Fruit fly (Drosophila melanogaster): ENCODE data around the gene Traf6.

The Traf6 gene

dm6 chrX:8125224-8125649 lies 31.9 kb downstream of the Traf6 start (continued):
- peak; percentile 69 for TF ChIP-seq CG10979 (tag; optimal IDR thresholded peaks at IDR 0.05)
- peak; percentile 62 for TF ChIP-seq CG10209 (GFP tag; optimal IDR thresholded peaks at IDR 0.05)
- TF ChIP-seq gce (GFP tag; IDR thresholded peaks at IDR 0.05) = no peak
- no peak for TF ChIP-seq CG3838 (GFP tag; optimal IDR thresholded peaks at IDR 0.05)
- no peak for TF ChIP-seq CG33213 (GFP tag; optimal IDR thresholded peaks at IDR 0.05)
- no peak for TF ChIP-seq nom (GFP tag; optimal IDR thresholded peaks at IDR 0.05)
- TF ChIP-seq CoRest (tag; optimal IDR thresholded peaks at IDR 0.05) = peak; percentile 61
- TF ChIP-seq jumu (GFP tag; optimal IDR thresholded peaks at IDR 0.05) = no peak
- no peak for TF ChIP-seq CG12744 (GFP tag; optimal IDR thresholded peaks at IDR 0.05)
- TF ChIP-seq H15 (GFP tag; IDR thresholded peaks at IDR 0.05) = 0 out of 3 replicates have a peak, but pooled peaks have one; percentile 50
- TF ChIP-seq Dref (GFP tag; IDR thresholded peaks at IDR 0.05) = no peak
- TF ChIP-seq Dip3 (GFP tag; optimal IDR thresholded peaks at IDR 0.05) = no peak
- TF ChIP-seq Poxn (GFP tag; IDR thresholded peaks at IDR 0.05) = no peak
- TF ChIP-seq fd3F (GFP tag; optimal IDR thresholded peaks at IDR 0.05) = no peak
- TF ChIP-seq H2.0 (GFP tag; IDR thresholded peaks at IDR 0.05) = no peak
- peak; percentile 53 for TF ChIP-seq fd96Cb (tag; optimal IDR thresholded peaks at IDR 0.05)
- no peak for TF ChIP-seq sug (tag; optimal IDR thresholded peaks at IDR 0.05)
- TF ChIP-seq CG6791 (GFP tag; IDR thresholded peaks at IDR 0.05; ENCODE audit: partially characterized antibody) = no peak
- peak; percentile 53 for TF ChIP-seq CG9727 (GFP tag; optimal IDR thresholded peaks at IDR 0.05)
- TF ChIP-seq CG10565 (GFP tag; optimal IDR thresholded peaks at IDR 0.05) = no peak
- peak; percentile 74 for TF ChIP-seq Ssrp (tag; optimal IDR thresholded peaks at IDR 0.05)
- no peak for TF ChIP-seq gsb (GFP tag; IDR thresholded peaks at IDR 0.05)
- TF ChIP-seq CG12236 (GFP tag; optimal IDR thresholded peaks at IDR 0.05) = no peak
- TF ChIP-seq nerfin-1 (tag; optimal IDR thresholded peaks at IDR 0.05) = peak; percentile 43
- peak; percentile 47 for TF ChIP-seq az2 (GFP tag; optimal IDR thresholded peaks at IDR 0.05)
- peak; percentile 33 for TF ChIP-seq odd (GFP tag; optimal IDR thresholded peaks at IDR 0.05)
- TF ChIP-seq grau (tag; optimal IDR thresholded peaks at IDR 0.05) = peak; percentile 59
- TF ChIP-seq bsh (GFP tag; optimal IDR thresholded peaks at IDR 0.05) = peak in 1 of 2 experiments; percentile 60
- TF ChIP-seq CG6813 (GFP tag; optimal IDR thresholded peaks at IDR 0.05) = peak; percentile 22
- peak; percentile 11 for TF ChIP-seq CG5180 (GFP tag; optimal IDR thresholded peaks at IDR 0.05)
- peak; percentile 38 for TF ChIP-seq CG6654 (GFP tag; optimal IDR thresholded peaks at IDR 0.05)
- no peak for TF ChIP-seq CG2202 (tag; optimal IDR thresholded peaks at IDR 0.05)
- TF ChIP-seq CG10959 (GFP tag; IDR thresholded peaks at IDR 0.05) = no peak
- no peak for TF ChIP-seq CG14860 (GFP tag; IDR thresholded peaks at IDR 0.05; ENCODE audit: partially characterized antibody)
- TF ChIP-seq Hr39 (optimal IDR thresholded peaks at IDR 0.05) = no peak
- no peak for TF ChIP-seq CG8944 (GFP tag; optimal IDR thresholded peaks at IDR 0.05)
- TF ChIP-seq CG2129 (GFP tag; IDR thresholded peaks at IDR 0.05; ENCODE audit: partially characterized antibody) = no peak
- TF ChIP-seq Usf (GFP tag; optimal IDR thresholded peaks at IDR 0.05) = no peak
- TF ChIP-seq Xbp1 (GFP tag; optimal IDR thresholded peaks at IDR 0.05) = peak; percentile 53
- TF ChIP-seq vvl (GFP tag; IDR thresholded peaks at IDR 0.05) = peak; percentile 19; the same call in 1 of the 2 replicates
- TF ChIP-seq BtbVII (GFP tag; optimal IDR thresholded peaks at IDR 0.05) = no peak
- TF ChIP-seq trh (GFP tag; optimal IDR thresholded peaks at IDR 0.05) = no peak
- TF ChIP-seq shn (GFP tag; optimal IDR thresholded peaks at IDR 0.05) = no peak
- no peak for TF ChIP-seq CG7987 (GFP tag; optimal IDR thresholded peaks at IDR 0.05)
- TF ChIP-seq CG8765 (GFP tag; IDR thresholded peaks at IDR 0.05) = no peak
- TF ChIP-seq E2f1 (GFP tag; IDR thresholded peaks at IDR 0.05) = 0 out of 2 replicates have a peak, but pooled peaks have one; percentile 42
- TF ChIP-seq B-H2 (GFP tag; optimal IDR thresholded peaks at IDR 0.05) = no peak
- no peak for TF ChIP-seq CG17612 (GFP tag; IDR thresholded peaks at IDR 0.05)
- TF ChIP-seq Meics (GFP tag; optimal IDR thresholded peaks at IDR 0.05) = peak; percentile 19
- TF ChIP-seq Dbx (GFP tag; IDR thresholded peaks at IDR 0.05) = no peak
- TF ChIP-seq CG10654 (GFP tag; optimal IDR thresholded peaks at IDR 0.05) = peak; percentile 33

Measured in whole organism, embryonic.